Fruit fly (Drosophila melanogaster) S2 (cell line): ENCODE measurements around the gene MTF-1.

Experiments used
- CG8478 ChIP-seq: fragments of >200 bp; optimal IDR thresholded peaks from 2 replicates; lab custom pipeline; 2018
- CTCF ChIP-seq, 2 experiments: fragments of >200 bp; optimal IDR thresholded peaks; 2 replicates each; lab custom pipeline; 2018

DNA sequence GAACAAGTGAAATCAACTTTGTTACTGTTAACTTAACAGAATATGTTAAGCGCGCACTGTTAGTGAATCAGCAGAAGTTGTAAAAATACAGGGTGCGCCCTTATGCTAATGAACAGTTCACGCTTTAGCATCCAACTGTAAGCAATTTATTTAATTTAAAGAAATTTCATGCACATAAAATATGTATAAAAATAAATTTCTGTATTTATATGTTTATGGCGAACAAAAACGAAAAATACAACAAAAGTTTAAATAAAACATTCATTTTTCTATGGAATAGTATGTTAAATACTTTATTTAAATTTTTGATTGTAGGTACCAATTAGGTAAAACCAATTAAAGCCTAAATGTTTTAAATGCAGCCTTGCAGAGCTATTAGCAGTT, 5.6 kb upstream of the MTF-1 start:
- TF ChIP-seq CTCF (optimal IDR thresholded peaks at IDR 0.05; lab: Kevin White, UChicago) (no peak), CG8478 (no peak)
